Fruit fly (Drosophila melanogaster) Kc167 (cell line): ENCODE measurements around the gene witty.

Source experiments
- Myc ChIP-seq: fragments of >200 bp; optimal IDR thresholded peaks from 2 replicates; lab custom pipeline; 2017; ENCODE audit warnings: missing external identifiers
- Sin3A ChIP-seq: fragments of >200 bp; optimal IDR thresholded peaks from 2 replicates; lab custom pipeline; 2018; ENCODE audit warnings: missing external identifiers
- h ChIP-seq: fragments of >200 bp; optimal IDR thresholded peaks from 3 replicates; lab custom pipeline; 2018; ENCODE audit warnings: missing external identifiers
- insv ChIP-seq: fragments of >200 bp; optimal IDR thresholded peaks from 3 replicates; lab custom pipeline; 2018; ENCODE audit warnings: missing external identifiers
- psq ChIP-seq: fragments of >200 bp; optimal IDR thresholded peaks from 2 replicates; lab custom pipeline; 2017; ENCODE audit warnings: missing external identifiers
- ttk ChIP-seq: sonication (Bioruptor generic); optimal IDR thresholded peaks from 2 replicates; lab custom pipeline; 2017; ENCODE audit warnings: missing external identifiers

witty gene

dm6 chr2L:8338039-8338438 lies at the start of gene witty:
Gene witty (plus strand): TSS chr2L:8338287.
- TF ChIP-seq psq (lab: Kevin White, UChicago): no peak
- TF ChIP-seq Sin3A: no peak
- TF ChIP-seq h (lab: Kevin White, UChicago): no peak
- TF ChIP-seq Myc (lab: Kevin White, UChicago): no peak
- no peak for TF ChIP-seq ttk
- TF ChIP-seq insv (lab: Kevin White, UChicago): no peak

DNA sequence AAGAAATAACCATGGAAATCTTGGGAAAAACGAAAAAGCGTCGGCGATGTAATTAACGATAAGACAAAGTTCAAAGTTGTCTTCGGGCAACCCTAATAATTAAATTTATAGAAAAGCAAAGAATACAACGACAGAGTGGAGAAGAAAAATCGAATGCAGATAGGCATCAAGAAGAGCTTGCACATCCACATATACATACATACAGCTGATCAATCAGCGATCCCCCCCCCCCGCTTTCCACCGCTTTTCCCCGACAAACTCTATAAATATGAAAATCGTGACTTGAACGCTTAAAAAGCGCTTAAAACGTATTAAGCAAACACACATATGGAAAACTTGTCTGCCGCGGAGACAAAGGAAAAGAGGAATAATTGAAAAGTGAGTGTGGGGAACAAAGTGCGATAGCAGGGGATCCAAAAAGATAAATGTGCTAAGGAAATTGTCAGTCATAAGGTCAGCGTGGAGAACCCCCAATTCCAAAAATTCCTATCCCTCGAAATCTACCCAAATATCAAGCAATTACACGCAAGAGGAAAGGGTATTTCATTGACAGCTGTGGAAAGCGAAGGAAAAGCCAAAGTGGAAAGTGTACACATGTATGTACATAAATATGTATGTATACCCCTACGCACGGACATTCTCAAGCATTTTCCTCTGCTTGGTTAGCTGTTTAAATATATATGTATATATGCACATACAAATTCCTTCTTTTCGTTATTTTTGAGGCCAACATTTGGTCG lies 48.6 kb upstream of the witty start:
- TF ChIP-seq ttk (no peak), Myc (lab: Kevin White, UChicago) (no peak), psq (lab: Kevin White, UChicago) (no peak), h (lab: Kevin White, UChicago) (no peak), Sin3A (no peak)

- TF ChIP-seq Sin3A (no peak), psq (lab: Kevin White, UChicago) (no peak), insv (lab: Kevin White, UChicago) (no peak), Myc (lab: Kevin White, UChicago) (no peak), h (lab: Kevin White, UChicago) (no peak), ttk (no peak)
Measured at dm6 chr2L:8290092-8290424, 48.0 kb upstream of the witty start.

- TF ChIP-seq psq (lab: Kevin White, UChicago) (no peak), ttk (no peak), Sin3A (no peak), Myc (lab: Kevin White, UChicago) (no peak), insv (lab: Kevin White, UChicago) (no peak)
Measured at dm6 chr2L:8290653-8291233, 47.3 kb upstream of the witty start.

DNA sequence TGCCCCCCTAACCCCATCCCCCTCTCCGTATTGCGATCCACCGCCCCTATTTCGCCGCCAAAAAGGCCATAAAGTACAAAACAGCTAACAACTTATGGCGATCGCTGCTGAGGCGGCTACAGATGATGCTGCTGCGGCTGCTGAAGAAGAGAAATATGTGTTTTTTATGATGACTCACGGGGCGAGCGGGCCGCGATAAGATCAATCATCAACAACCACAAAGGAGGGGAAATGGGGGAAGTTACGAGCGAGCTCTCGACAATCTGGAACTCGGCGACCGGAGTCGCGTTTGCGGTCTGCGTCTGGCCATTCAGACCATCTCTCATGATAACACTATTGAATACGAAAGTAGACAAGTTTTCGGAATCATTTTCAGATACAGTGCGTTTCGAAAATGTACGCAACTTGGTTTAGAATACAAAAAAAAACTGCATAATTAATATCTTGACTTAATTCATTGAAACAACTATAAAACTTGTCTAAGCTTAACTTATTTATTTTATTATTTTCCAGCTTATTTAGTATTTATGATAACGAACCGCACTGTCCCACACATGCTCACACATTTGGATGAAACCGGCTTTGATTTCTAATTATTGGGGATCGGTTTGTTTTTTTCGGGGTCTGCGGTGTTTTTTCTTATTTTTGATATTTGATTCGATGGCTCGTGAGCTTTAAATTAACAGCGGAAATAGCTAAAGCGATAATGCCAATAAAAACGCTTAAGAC lies 45.8 kb upstream of the witty start:
- TF ChIP-seq h (lab: Kevin White, UChicago): no peak
- no peak for TF ChIP-seq ttk
- no peak for TF ChIP-seq Sin3A
- no peak for TF ChIP-seq insv (lab: Kevin White, UChicago)
- no peak for TF ChIP-seq Myc (lab: Kevin White, UChicago)
- TF ChIP-seq psq (lab: Kevin White, UChicago): no peak

- TF ChIP-seq insv (lab: Kevin White, UChicago): no peak
- no peak for TF ChIP-seq psq (lab: Kevin White, UChicago)
- no peak for TF ChIP-seq Myc (lab: Kevin White, UChicago)
- TF ChIP-seq Sin3A: no peak
- TF ChIP-seq ttk: no peak
- no peak for TF ChIP-seq h (lab: Kevin White, UChicago)
Measured at dm6 chr2L:8293449-8293848, 44.6 kb upstream of the witty start.

dm6 chr2L:8294043-8294442 lies 44.0 kb upstream of the witty start:
- TF ChIP-seq ttk: no peak
- no peak for TF ChIP-seq insv (lab: Kevin White, UChicago)
- TF ChIP-seq psq (lab: Kevin White, UChicago): no peak
- TF ChIP-seq Myc (lab: Kevin White, UChicago): no peak
- no peak for TF ChIP-seq h (lab: Kevin White, UChicago)
- TF ChIP-seq Sin3A: no peak

DNA sequence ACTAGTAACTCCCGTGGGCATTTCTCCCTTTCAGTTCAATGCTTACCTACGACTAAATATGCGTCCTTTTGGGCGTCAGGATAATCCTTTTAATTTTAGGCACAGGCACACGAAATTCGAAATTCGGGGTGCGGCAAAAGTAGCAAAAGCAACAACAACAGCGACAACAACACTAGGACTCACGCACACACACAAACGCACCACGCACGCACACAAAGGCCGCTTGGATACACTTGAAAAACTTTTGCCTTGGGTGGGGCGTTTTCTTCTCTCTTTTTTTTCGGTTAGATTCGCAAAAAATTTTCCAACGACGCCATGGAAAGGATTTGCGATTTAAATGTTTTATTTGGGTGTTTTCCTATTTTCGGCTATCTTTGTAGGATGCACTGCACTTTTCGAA lies 41.7 kb upstream of the witty start:
- no peak for TF ChIP-seq Myc (lab: Kevin White, UChicago)
- no peak for TF ChIP-seq insv (lab: Kevin White, UChicago)
- no peak for TF ChIP-seq ttk
- TF ChIP-seq psq (lab: Kevin White, UChicago): no peak
- TF ChIP-seq h (lab: Kevin White, UChicago): no peak
- no peak for TF ChIP-seq Sin3A

DNA sequence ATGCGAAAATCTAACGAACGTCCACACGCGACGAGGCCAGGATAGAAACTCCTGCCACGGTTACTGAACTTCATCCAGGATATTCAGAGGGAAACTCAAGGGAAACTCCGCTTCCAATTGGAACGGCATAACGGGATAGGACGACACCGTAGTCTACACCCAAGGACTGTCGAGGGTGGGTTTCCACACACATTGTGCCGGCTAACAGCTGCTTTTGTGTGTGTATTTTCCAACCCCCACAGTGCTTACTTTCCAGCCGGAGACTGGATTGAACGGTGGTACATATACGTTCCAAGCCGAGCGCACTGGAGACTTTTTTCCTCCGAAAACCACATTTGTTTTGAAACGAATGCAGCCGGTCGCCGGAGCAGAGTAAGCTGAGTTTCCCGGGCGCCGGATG lies 41.0 kb upstream of the witty start:
- TF ChIP-seq insv (lab: Kevin White, UChicago) (no peak), Sin3A (no peak), Myc (lab: Kevin White, UChicago) (no peak), h (lab: Kevin White, UChicago) (no peak)

DNA sequence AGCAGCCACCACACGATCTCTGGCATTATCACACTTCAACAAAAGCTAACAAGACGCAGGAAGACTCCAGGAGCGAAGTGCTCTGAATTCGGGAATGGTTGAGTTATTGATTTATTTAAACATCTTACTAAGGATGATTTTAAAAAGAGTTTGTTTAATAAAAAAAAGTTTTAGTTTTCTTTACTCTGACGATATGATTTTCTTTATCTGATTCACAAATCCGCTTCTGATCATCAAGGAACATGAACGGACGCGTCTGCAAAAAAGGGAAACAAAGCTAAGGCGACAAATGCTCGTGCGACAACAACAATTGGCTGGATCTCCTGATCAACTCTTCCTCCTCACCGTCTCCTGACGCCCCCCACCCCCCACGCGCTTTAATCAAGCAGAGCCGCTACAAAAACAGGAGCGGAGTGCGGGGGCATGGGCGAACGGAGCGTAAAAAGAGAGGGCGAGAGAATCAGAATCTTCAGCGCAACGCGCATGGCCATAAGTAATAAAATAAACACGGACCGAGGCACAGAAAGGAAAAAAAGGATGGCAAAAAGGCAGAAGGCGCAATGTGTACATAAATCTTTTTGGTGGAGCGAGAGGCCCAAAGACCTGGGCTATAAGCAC lies 38.8 kb upstream of the witty start:
- TF ChIP-seq Myc (lab: Kevin White, UChicago): no peak
- no peak for TF ChIP-seq insv (lab: Kevin White, UChicago)
- TF ChIP-seq ttk: no peak
- TF ChIP-seq psq (lab: Kevin White, UChicago): no peak

- TF ChIP-seq h (lab: Kevin White, UChicago) (no peak), Myc (lab: Kevin White, UChicago) (no peak), insv (lab: Kevin White, UChicago) (no peak), psq (lab: Kevin White, UChicago) (no peak), Sin3A (no peak), ttk (no peak)
Measured at dm6 chr2L:8300220-8301167, 37.6 kb upstream of the witty start, which contains the start of gene Btk. Gene Btk (minus strand): TSS chr2L:8301079.
